Fruit fly (Drosophila melanogaster): ENCODE results near the gene CG13133.

Gene CG13133

DNA sequence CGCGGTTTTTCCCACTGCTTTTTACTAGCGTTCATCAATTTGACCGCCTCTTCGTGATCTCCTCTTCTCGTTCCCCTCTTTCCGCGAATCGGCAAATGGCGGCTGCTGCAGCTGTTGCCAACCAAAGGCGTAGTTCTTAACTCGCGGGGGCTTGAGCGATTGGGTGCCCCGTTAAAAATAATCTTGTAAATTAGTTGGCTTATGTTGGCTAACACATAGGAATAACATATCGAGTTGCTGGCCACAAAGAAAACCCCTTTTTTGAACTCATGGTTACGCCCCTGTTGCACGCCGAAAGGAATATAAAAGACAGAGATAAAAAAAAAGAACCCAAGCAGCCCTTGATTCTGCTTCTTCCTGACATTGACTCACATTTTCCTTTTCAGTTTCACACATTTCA is 35.0 kb downstream of the CG13133 start (continued):
- peak; percentile 27 for TF ChIP-seq Neu2 (GFP tag; optimal IDR thresholded peaks at IDR 0.05; ENCODE audit: borderline replicate concordance)
- no peak for TF ChIP-seq prd (optimal IDR thresholded peaks at IDR 0.05)
- TF ChIP-seq prd (GFP tag; IDR thresholded peaks at IDR 0.05), result peak; percentile 93
- no peak for TF ChIP-seq Taf1 (GFP tag; IDR thresholded peaks at IDR 0.05)
- peak; percentile 44 for TF ChIP-seq PHDP (tag; optimal IDR thresholded peaks at IDR 0.05)
- TF ChIP-seq CG6683 (GFP tag; optimal IDR thresholded peaks at IDR 0.05), result no peak
- peak; percentile 10 for TF ChIP-seq CG1647 (GFP tag; optimal IDR thresholded peaks at IDR 0.05)
- no peak for TF ChIP-seq CG43689 (GFP tag; IDR thresholded peaks at IDR 0.05)
- peak; percentile 49 for TF ChIP-seq CG9932 (GFP tag; IDR thresholded peaks at IDR 0.05)
- TF ChIP-seq CG8765 (GFP tag; IDR thresholded peaks at IDR 0.05), result peak; percentile 89
- peak; percentile 32 for TF ChIP-seq CG13123 (GFP tag; optimal IDR thresholded peaks at IDR 0.05)
- no peak for TF ChIP-seq Sry-δ (GFP tag; optimal IDR thresholded peaks at IDR 0.05)
- peak; percentile 38 for TF ChIP-seq CG3163 (GFP tag; optimal IDR thresholded peaks at IDR 0.05)
- no peak for TF ChIP-seq kay (GFP tag; optimal IDR thresholded peaks at IDR 0.05)
- TF ChIP-seq Myb (GFP tag; optimal IDR thresholded peaks at IDR 0.05), result no peak
- no peak for TF ChIP-seq Lim3 (GFP tag; IDR thresholded peaks at IDR 0.05)
- TF ChIP-seq CG8089 (GFP tag; optimal IDR thresholded peaks at IDR 0.05), result peak; percentile 63
- TF ChIP-seq BtbVII (GFP tag; optimal IDR thresholded peaks at IDR 0.05), result no peak
- TF ChIP-seq dimm (GFP tag; IDR thresholded peaks at IDR 0.05), result peak; percentile 63; the same call in 1 of the 2 replicates
- peak; percentile 72 for TF ChIP-seq onecut (GFP tag; IDR thresholded peaks at IDR 0.05)
- TF ChIP-seq ase (GFP tag; IDR thresholded peaks at IDR 0.05), result peak; percentile 81
- TF ChIP-seq Ssrp (tag; optimal IDR thresholded peaks at IDR 0.05), result peak; percentile 74
- TF ChIP-seq ac (GFP tag; optimal IDR thresholded peaks at IDR 0.05), result peak; percentile 19
- no peak for TF ChIP-seq Jarid2 (GFP tag; optimal IDR thresholded peaks at IDR 0.05)
- TF ChIP-seq dmrt99B (tag; optimal IDR thresholded peaks at IDR 0.05), result peak; percentile 79
- TF ChIP-seq CG8359 (GFP tag; optimal IDR thresholded peaks at IDR 0.05; ENCODE audit: borderline replicate concordance), result peak; percentile 42
- TF ChIP-seq CG2116 (GFP tag; optimal IDR thresholded peaks at IDR 0.05), result no peak
- no peak for TF ChIP-seq CG3838 (GFP tag; optimal IDR thresholded peaks at IDR 0.05)
- TF ChIP-seq CG17829 (tag; optimal IDR thresholded peaks at IDR 0.05), result peak; percentile 77
- TF ChIP-seq Eip74EF (GFP tag; optimal IDR thresholded peaks at IDR 0.05), result peak in 1 of 2 experiments; percentile 10
- TF ChIP-seq TFAM (GFP tag; optimal IDR thresholded peaks at IDR 0.05), result peak; percentile 1
- TF ChIP-seq CG32767 (GFP tag; IDR thresholded peaks at IDR 0.05), result peak; percentile 67
- TF ChIP-seq knrl (GFP tag; IDR thresholded peaks at IDR 0.05; ENCODE audit: partially characterized antibody), result no peak
- TF ChIP-seq odd (GFP tag; optimal IDR thresholded peaks at IDR 0.05), result no peak
- peak; percentile 61 for TF ChIP-seq Gsc (GFP tag; IDR thresholded peaks at IDR 0.05)
- peak; percentile 71 for TF ChIP-seq pum (GFP tag; optimal IDR thresholded peaks at IDR 0.05)
- peak; percentile 54 for TF ChIP-seq jing (GFP tag; optimal IDR thresholded peaks at IDR 0.05)
- TF ChIP-seq Optix (GFP tag; IDR thresholded peaks at IDR 0.05), result peak; percentile 86
- peak; percentile 78 for TF ChIP-seq tgo (GFP tag; IDR thresholded peaks at IDR 0.05)
- peak; percentile 90 for TF ChIP-seq otp (GFP tag; IDR thresholded peaks at IDR 0.05)
- TF ChIP-seq CG8290 (GFP tag; optimal IDR thresholded peaks at IDR 0.05), result no peak
- TF ChIP-seq CG8290 (tag; optimal IDR thresholded peaks at IDR 0.05), result peak in 1 of 2 experiments; percentile 77
- TF ChIP-seq CHES-1-like (GFP tag; optimal IDR thresholded peaks at IDR 0.05), result no peak
- no peak for TF ChIP-seq CG6854 (GFP tag; optimal IDR thresholded peaks at IDR 0.05)
- peak; percentile 67 for TF ChIP-seq CG12236 (GFP tag; optimal IDR thresholded peaks at IDR 0.05)
- TF ChIP-seq CG18764 (GFP tag; optimal IDR thresholded peaks at IDR 0.05), result peak; percentile 36
- TF ChIP-seq ewg (GFP tag; optimal IDR thresholded peaks at IDR 0.05), result peak; percentile 50
- TF ChIP-seq cwo (GFP tag; optimal IDR thresholded peaks at IDR 0.05), result peak; percentile 12
- TF ChIP-seq CG15696 (tag; optimal IDR thresholded peaks at IDR 0.05), result peak; percentile 77
- TF ChIP-seq ara (GFP tag; IDR thresholded peaks at IDR 0.05), result peak; percentile 89
- TF ChIP-seq cad (GFP tag; optimal IDR thresholded peaks at IDR 0.05), result no peak
- TF ChIP-seq sens (GFP tag), result peak; percentile 96
